Worm (Caenorhabditis elegans) whole organism, midembryonic: Measurements from ENCODE around the gene F26A1.19.

Experiments
- cog-1 ChIP-seq: sonication (generic microtip); optimal IDR thresholded peaks from 2 replicates; lab custom pipeline; 2016; ENCODE audit warnings: missing genetic modification characterization, missing compliant biosample characterization
- flt-1 ChIP-seq: fragments of 200-800 bp; sonication (Bioruptor generic); IDR thresholded peaks from 2 replicates; pipeline ENCODE4 v1.3.6; 2022; ENCODE audit warnings: missing genetic modification characterization, missing compliant biosample characterization
- med-1 ChIP-seq: sonication (generic microtip); optimal IDR thresholded peaks from 2 replicates; lab custom pipeline; 2017; ENCODE audit warnings: missing genetic modification characterization, mild to moderate bottlenecking, missing compliant biosample characterization, antibody characterized with exemption, missing genetic modification reagents; ENCODE audit not compliant: insufficient read depth
- ref-1 ChIP-seq: fragments of 200-800 bp; sonication (Bioruptor generic); conservative IDR thresholded peaks from 2 replicates; pipeline ENCODE4 v1.3.6; 2022; ENCODE audit warnings: missing genetic modification reagents, missing genetic modification characterization, missing compliant biosample characterization
- tab-1 ChIP-seq: fragments of 200-800 bp; sonication (Bioruptor generic); IDR thresholded peaks from 2 replicates; pipeline ENCODE4 v1.3.6; 2022; ENCODE audit warnings: missing genetic modification characterization, missing compliant biosample characterization
- ztf-23 ChIP-seq: fragments of 200-800 bp; sonication (Bioruptor generic); IDR thresholded peaks from 2 replicates; pipeline ENCODE4 v1.3.6; 2022; ENCODE audit warnings: missing genetic modification reagents, missing genetic modification characterization, missing compliant biosample characterization

ce11 chrIII:4878281-4878680, 40.8 kb downstream of the F26A1.19 start, which contains the start of the genes tost-1 and arx-6:
- TF ChIP-seq ztf-23 (GFP tag; lab: Robert Waterston, UW): no peak
- TF ChIP-seq cog-1 (tag; lab: Kevin White, UChicago): no peak
- no peak for TF ChIP-seq med-1 (GFP tag; lab: Kevin White, UChicago)
- TF ChIP-seq ref-1: no peak
- TF ChIP-seq tab-1: no peak
- no peak for TF ChIP-seq flt-1 (GFP tag; lab: Robert Waterston, UW)
